Worm (Caenorhabditis elegans) whole organism, L2 larva: ENCODE measurements around the gene fbf-2.

Experiments
- ZK546.5 ChIP-seq: sonication (generic microtip); optimal IDR thresholded peaks from 2 replicates; lab custom pipeline; 2017; ENCODE audit warnings: missing biosample characterization, missing genetic modification characterization
- elt-3 ChIP-seq: sonication (generic microtip); optimal IDR thresholded peaks from 2 replicates; lab custom pipeline; 2017; ENCODE audit warnings: missing biosample characterization, missing genetic modification characterization
- skn-1 ChIP-seq: sonication (generic microtip); optimal IDR thresholded peaks from 2 replicates; lab custom pipeline; 2017; ENCODE audit warnings: missing biosample characterization, missing genetic modification characterization
- ztf-4 ChIP-seq: fragments of 150-350 bp; optimal IDR thresholded peaks from 2 replicates; lab custom pipeline; 2014; ENCODE audit warnings: missing biosample characterization, missing genetic modification characterization

DNA sequence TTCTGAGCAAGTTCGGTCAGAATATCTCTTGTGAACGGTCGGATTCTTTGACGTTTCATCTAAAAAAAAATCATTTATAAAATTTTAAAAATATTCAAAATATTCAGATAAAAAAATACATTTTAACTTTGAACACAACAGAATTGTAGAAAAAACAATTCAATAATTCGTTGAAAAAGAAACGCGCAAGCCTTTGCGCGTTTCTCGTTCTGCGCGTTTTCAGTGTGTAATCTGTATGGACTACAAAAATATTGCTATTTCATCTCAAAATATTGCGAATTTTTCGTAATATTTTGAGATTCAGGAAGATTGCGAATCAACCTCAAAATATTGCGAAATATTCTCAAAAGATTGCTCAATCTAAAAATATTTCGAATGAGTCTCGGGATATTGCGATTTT lies 35.4 kb downstream of the fbf-2 start, which contains the start of gene R12C12.7:
- no peak for TF ChIP-seq skn-1 (tag; lab: Kevin White, UChicago)
- no peak for TF ChIP-seq ZK546.5 (tag; lab: Kevin White, UChicago)
- no peak for TF ChIP-seq ztf-4 (tag; lab: Kevin White, UChicago)
- TF ChIP-seq elt-3 (tag; lab: Kevin White, UChicago), result no peak
